Worm (Caenorhabditis elegans) whole organism, early embryonic: ENCODE data around the gene abcx-1.

Experiments
- ama-1 ChIP-seq: fragments of 150-350 bp; optimal IDR thresholded peaks from 2 replicates; lab custom pipeline; 2014
- tbx-37 ChIP-seq: fragments of 200-800 bp; sonication (Bioruptor generic); conservative IDR thresholded peaks from 2 replicates; pipeline ENCODE4 v1.3.6; 2022; ENCODE audit warnings: missing genetic modification reagents, missing genetic modification characterization, missing compliant biosample characterization

ce11 chrII:6519703-6520102 lies 12.3 kb upstream of the abcx-1 start:
- TF ChIP-seq tbx-37 (GFP tag; lab: Robert Waterston, UW) (no peak), ama-1 (no peak)
